Worm (Caenorhabditis elegans): Measurements from ENCODE around the gene cdh-9.

cdh-9 gene

ce11 chrX:16617427-16618128 lies 22.5 kb downstream of the cdh-9 start (continued):
- no peak for TF ChIP-seq pqm-1 (tag; optimal IDR thresholded peaks at IDR 0.05)
- TF ChIP-seq dpl-1 (GFP tag; optimal IDR thresholded peaks at IDR 0.05): no peak
- TF ChIP-seq lin-35 (GFP tag; optimal IDR thresholded peaks at IDR 0.05): no peak
- no peak for TF ChIP-seq hpl-2 (GFP tag; optimal IDR thresholded peaks at IDR 0.05)
- TF ChIP-seq ceh-90 (tag; optimal IDR thresholded peaks at IDR 0.05): no peak
- TF ChIP-seq lin-13 (GFP tag; optimal IDR thresholded peaks at IDR 0.05): no peak
- TF ChIP-seq irx-1 (tag; optimal IDR thresholded peaks at IDR 0.05): no peak
- TF ChIP-seq nhr-84 (tag; optimal IDR thresholded peaks at IDR 0.05): no peak
- no peak for TF ChIP-seq nhr-19 (GFP tag; conservative IDR thresholded peaks at IDR 0.05)
- no peak for TF ChIP-seq lir-3 (tag; optimal IDR thresholded peaks at IDR 0.05; ENCODE audit: poor library complexity)
- TF ChIP-seq tlp-1 (tag; optimal IDR thresholded peaks at IDR 0.05): no peak
- TF ChIP-seq lsy-2 (tag; optimal IDR thresholded peaks at IDR 0.05): no peak
- TF ChIP-seq sox-4 (tag; optimal IDR thresholded peaks at IDR 0.05): no peak
- TF ChIP-seq fkh-10 (GFP tag; optimal IDR thresholded peaks at IDR 0.05): no peak
- TF ChIP-seq efl-1 (optimal IDR thresholded peaks at IDR 0.05): no peak
- TF ChIP-seq efl-1 (GFP tag; optimal IDR thresholded peaks at IDR 0.05 in 1 of 2): peak in 1 of 2 experiments; percentile 63
- TF ChIP-seq fkh-8 (tag; optimal IDR thresholded peaks at IDR 0.05): no peak
- peak; percentile 2 for TF ChIP-seq lin-14 (GFP tag; optimal IDR thresholded peaks at IDR 0.05)
- TF ChIP-seq C34B4.2 (tag; optimal IDR thresholded peaks at IDR 0.05): no peak
- no peak for TF ChIP-seq nhr-11 (tag; optimal IDR thresholded peaks at IDR 0.05)

ce11 chrX:16618129-16618525 lies 23.1 kb downstream of the cdh-9 start:
- TF ChIP-seq zip-4 (GFP tag; optimal IDR thresholded peaks at IDR 0.05) (no peak), nhr-85 (tag) (peak; percentile 61), fkh-4 (tag; optimal IDR thresholded peaks at IDR 0.05; ENCODE audit: borderline replicate concordance) (no peak)

- no peak for TF ChIP-seq lin-13 (GFP tag; optimal IDR thresholded peaks at IDR 0.05)
- TF ChIP-seq lin-35 (GFP tag; optimal IDR thresholded peaks at IDR 0.05): no peak
- no peak for TF ChIP-seq blmp-1 (tag; optimal IDR thresholded peaks at IDR 0.05)
- TF ChIP-seq ceh-82 (tag; optimal IDR thresholded peaks at IDR 0.05): no peak
Measured at ce11 chrX:16618727-16619126, 23.7 kb downstream of the cdh-9 start.

- peak; percentile 26 for TF ChIP-seq snu-23 (GFP tag; optimal IDR thresholded peaks at IDR 0.05)
- no peak for TF ChIP-seq nhr-77 (tag; optimal IDR thresholded peaks at IDR 0.05)
- peak in 1 of 2 experiments; percentile 36 for TF ChIP-seq lin-35 (GFP tag; optimal IDR thresholded peaks at IDR 0.05)
- no peak for TF ChIP-seq ztf-11 (tag; optimal IDR thresholded peaks at IDR 0.05)
- TF ChIP-seq ceh-63 (GFP tag; optimal IDR thresholded peaks at IDR 0.05): no peak
- TF ChIP-seq nhr-20 (tag; optimal IDR thresholded peaks at IDR 0.05): peak; percentile 20
- TF ChIP-seq lsy-2 (tag; optimal IDR thresholded peaks at IDR 0.05): no peak
- TF ChIP-seq nhr-90 (tag; optimal IDR thresholded peaks at IDR 0.05; ENCODE audit: poor library complexity): peak; percentile 29
- TF ChIP-seq elt-3 (tag; optimal IDR thresholded peaks at IDR 0.05): peak in 1 of 6 experiments; percentile 8
- no peak for TF ChIP-seq elt-2 (tag; optimal IDR thresholded peaks at IDR 0.05)
- TF ChIP-seq nhr-19 (GFP tag; conservative IDR thresholded peaks at IDR 0.05): peak; percentile 22
Measured at ce11 chrX:16619158-16619557, 24.1 kb downstream of the cdh-9 start.

ce11 chrX:16621467-16621866 lies 26.4 kb downstream of the cdh-9 start, which contains the start of gene cpg-19:
cpg-19 (plus strand) TSS chrX:16621807.
- TF ChIP-seq nhr-76 (tag; optimal IDR thresholded peaks at IDR 0.05) (no peak), unc-62 (GFP tag; optimal IDR thresholded peaks at IDR 0.05) (no peak), fos-1 (tag; optimal IDR thresholded peaks at IDR 0.05) (no peak), zag-1 (tag; optimal IDR thresholded peaks at IDR 0.05) (no peak), pax-3 (tag; optimal IDR thresholded peaks at IDR 0.05) (no peak), lin-15B (tag; optimal IDR thresholded peaks at IDR 0.05) (no peak), nhr-77 (tag; optimal IDR thresholded peaks at IDR 0.05) (no peak), zip-4 (GFP tag; optimal IDR thresholded peaks at IDR 0.05) (no peak), alr-1 (tag; optimal IDR thresholded peaks at IDR 0.05; ENCODE audit: borderline replicate concordance) (no peak), hlh-4 (tag; optimal IDR thresholded peaks at IDR 0.05) (no peak), unc-98 (GFP tag; IDR thresholded peaks at IDR 0.05) (no peak), pag-3 (tag; optimal IDR thresholded peaks at IDR 0.05; ENCODE audit: borderline replicate concordance, insufficient read depth) (no peak), ama-1 (optimal IDR thresholded peaks at IDR 0.05) (no peak), hlh-17 (GFP tag; optimal IDR thresholded peaks at IDR 0.05; ENCODE audit: borderline replicate concordance) (no peak), swsn-7 (tag; optimal IDR thresholded peaks at IDR 0.05) (no peak), lin-13 (GFP tag; optimal IDR thresholded peaks at IDR 0.05) (no peak)

Measured in whole organism, L1 larva.